Fruit fly (Drosophila melanogaster) whole organism, prepupa: ENCODE measurements around the gene sti.

Experiments
- Blimp-1 ChIP-seq: fragments of 200-800 bp; sonication (Bioruptor generic); optimal IDR thresholded peaks from 3 replicates; lab custom pipeline; 2017; ENCODE audit warnings: missing biosample characterization, missing genetic modification characterization, mild to moderate bottlenecking, moderate library complexity, missing genetic modification reagents
- CG10669 ChIP-seq: fragments of 200-800 bp; sonication (Bioruptor generic); optimal IDR thresholded peaks from 3 replicates; lab custom pipeline; 2018; ENCODE audit warnings: missing biosample characterization, mild to moderate bottlenecking, missing genetic modification characterization, moderate library complexity
- CG11294 ChIP-seq: fragments of 200-800 bp; sonication (Bioruptor generic); IDR thresholded peaks from 2 replicates; pipeline ENCODE4 v1.3.6; 2022; ENCODE audit warnings: missing biosample characterization, missing genetic modification characterization
- CG11762 ChIP-seq: fragments of 200-800 bp; sonication (Bioruptor generic); optimal IDR thresholded peaks from 3 replicates; lab custom pipeline; 2016; ENCODE audit warnings: missing biosample characterization, missing genetic modification characterization; ENCODE audit not compliant: insufficient read depth
- CG11902 ChIP-seq: fragments of 200-800 bp; sonication (Bioruptor generic); optimal IDR thresholded peaks from 3 replicates; lab custom pipeline; 2016; ENCODE audit warnings: missing biosample characterization, missing genetic modification characterization
- CG15336 ChIP-seq: fragments of 200-800 bp; sonication (Bioruptor generic); IDR thresholded peaks from 2 replicates; pipeline ENCODE4 v1.3.6; 2022; ENCODE audit warnings: missing biosample characterization, missing genetic modification characterization
- CG1621 ChIP-seq: fragments of 200-800 bp; sonication (Bioruptor generic); optimal IDR thresholded peaks from 3 replicates; lab custom pipeline; 2018; ENCODE audit warnings: missing biosample characterization, mild to moderate bottlenecking, missing genetic modification characterization
- CG32006 ChIP-seq: fragments of 200-800 bp; sonication (Bioruptor generic); optimal IDR thresholded peaks from 3 replicates; lab custom pipeline; 2017; ENCODE audit warnings: missing biosample characterization, mild to moderate bottlenecking, missing genetic modification characterization
- CG3919 ChIP-seq: fragments of 200-800 bp; sonication (Bioruptor generic); optimal IDR thresholded peaks from 3 replicates; lab custom pipeline; 2016; ENCODE audit warnings: missing biosample characterization, missing genetic modification characterization
- CG6276 ChIP-seq: fragments of 200-800 bp; sonication (Bioruptor generic); optimal IDR thresholded peaks from 2 replicates; lab custom pipeline; 2017; ENCODE audit warnings: missing biosample characterization, mild to moderate bottlenecking, missing genetic modification characterization
- CG6792 ChIP-seq: fragments of 200-800 bp; sonication (Bioruptor generic); optimal IDR thresholded peaks from 3 replicates; lab custom pipeline; 2016; ENCODE audit warnings: missing biosample characterization, missing genetic modification characterization
- CG6808 ChIP-seq: fragments of 200-800 bp; sonication (Bioruptor generic); optimal IDR thresholded peaks from 3 replicates; lab custom pipeline; 2017; ENCODE audit warnings: missing biosample characterization, missing genetic modification characterization, mild to moderate bottlenecking, moderate library complexity, missing genetic modification reagents
- CG6854 ChIP-seq: fragments of 200-800 bp; sonication (Bioruptor generic); optimal IDR thresholded peaks from 2 replicates; lab custom pipeline; 2017; ENCODE audit warnings: missing biosample characterization, mild to moderate bottlenecking, missing genetic modification characterization
- CG7368 ChIP-seq: fragments of 200-800 bp; sonication (Bioruptor generic); optimal IDR thresholded peaks from 3 replicates; lab custom pipeline; 2016; ENCODE audit warnings: missing biosample characterization, missing genetic modification characterization
- CG8119 ChIP-seq: fragments of 200-800 bp; sonication (Bioruptor generic); IDR thresholded peaks from 3 replicates; pipeline ENCODE4 v1.3.6; 2022; ENCODE audit warnings: missing biosample characterization, missing genetic modification characterization
- CG8319 ChIP-seq: fragments of 200-800 bp; sonication (Bioruptor generic); optimal IDR thresholded peaks from 3 replicates; lab custom pipeline; 2016; ENCODE audit warnings: missing biosample characterization, missing genetic modification characterization
- CG8632 ChIP-seq: fragments of 200-800 bp; sonication (Bioruptor generic); optimal IDR thresholded peaks from 3 replicates; lab custom pipeline; 2016; ENCODE audit warnings: missing biosample characterization, missing genetic modification characterization
- CG9139 ChIP-seq: fragments of 200-800 bp; sonication (Bioruptor generic); optimal IDR thresholded peaks from 3 replicates; lab custom pipeline; 2017; ENCODE audit warnings: missing biosample characterization, mild to moderate bottlenecking, missing genetic modification characterization
- Eip75B ChIP-seq: fragments of 200-800 bp; sonication (Bioruptor generic); optimal IDR thresholded peaks from 3 replicates; lab custom pipeline; 2016; ENCODE audit warnings: missing biosample characterization, missing genetic modification characterization
- Eip78C ChIP-seq: fragments of 200-800 bp; sonication (Bioruptor generic); peaks from one replicate; lab custom pipeline; 2016; ENCODE audit warnings: missing biosample characterization, missing genetic modification characterization
- Eip93F ChIP-seq: fragments of 200-800 bp; sonication (Bioruptor generic); optimal IDR thresholded peaks from 2 replicates; lab custom pipeline; 2016; ENCODE audit warnings: missing biosample characterization, mild to moderate bottlenecking, missing genetic modification characterization
- Ets96B ChIP-seq: fragments of 200-800 bp; optimal IDR thresholded peaks from 2 replicates; lab custom pipeline; 2019; ENCODE audit warnings: missing biosample characterization, mild to moderate bottlenecking, missing genetic modification characterization, moderate library complexity
- Gug ChIP-seq: fragments of 200-800 bp; sonication (Bioruptor generic); IDR thresholded peaks from 2 replicates; pipeline ENCODE4 v1.3.6; 2022; ENCODE audit warnings: missing biosample characterization, missing genetic modification characterization
- Hr39 ChIP-seq: fragments of 200-800 bp; sonication (Bioruptor generic); optimal IDR thresholded peaks from 2 replicates; lab custom pipeline; 2016; ENCODE audit warnings: missing biosample characterization, missing genetic modification characterization
- Hr4 ChIP-seq: fragments of 200-800 bp; sonication (Bioruptor generic); optimal IDR thresholded peaks from 3 replicates; lab custom pipeline; 2016; ENCODE audit warnings: missing biosample characterization, missing genetic modification characterization
- OdsH ChIP-seq: fragments of 200-800 bp; sonication (Bioruptor generic); optimal IDR thresholded peaks from 3 replicates; lab custom pipeline; 2016; ENCODE audit warnings: missing biosample characterization, missing genetic modification characterization
- Sox14 ChIP-seq: fragments of 200-800 bp; sonication (Bioruptor generic); optimal IDR thresholded peaks from 3 replicates; lab custom pipeline; 2016; ENCODE audit warnings: missing biosample characterization, missing genetic modification characterization
- acj6 ChIP-seq: fragments of 200-800 bp; sonication (Bioruptor generic); optimal IDR thresholded peaks from 3 replicates; lab custom pipeline; 2016; ENCODE audit warnings: missing biosample characterization, missing genetic modification characterization
- dac ChIP-seq: fragments of 200-800 bp; sonication (Bioruptor generic); optimal IDR thresholded peaks from 2 replicates; lab custom pipeline; 2017; ENCODE audit warnings: missing biosample characterization, mild to moderate bottlenecking, missing genetic modification characterization
- dsx ChIP-seq: fragments of 200-800 bp; optimal IDR thresholded peaks from 3 replicates; lab custom pipeline; 2019; ENCODE audit warnings: missing biosample characterization, mild to moderate bottlenecking, missing genetic modification characterization, moderate library complexity; ENCODE audit not compliant: poor library complexity, severe bottlenecking
- eg ChIP-seq: fragments of 200-800 bp; sonication (Bioruptor generic); IDR thresholded peaks from 3 replicates; pipeline ENCODE4 v1.3.6; 2022; ENCODE audit warnings: missing biosample characterization, missing genetic modification characterization
- fd85E ChIP-seq: fragments of 200-800 bp; sonication (Bioruptor generic); optimal IDR thresholded peaks from 3 replicates; lab custom pipeline; 2016; ENCODE audit warnings: missing biosample characterization, missing genetic modification characterization
- fkh ChIP-seq: fragments of 200-800 bp; sonication (Bioruptor generic); optimal IDR thresholded peaks from 3 replicates; lab custom pipeline; 2017; ENCODE audit warnings: missing biosample characterization, mild to moderate bottlenecking, missing genetic modification characterization, moderate library complexity
- salr ChIP-seq, 2 experiments: fragments of 200-800 bp; sonication (Bioruptor generic); optimal IDR thresholded peaks; 3 replicates each; lab custom pipeline; 2016 to 2018; ENCODE audit warnings: missing biosample characterization in 2 of 2, missing genetic modification characterization in 2 of 2, mild to moderate bottlenecking in 1 of 2
- ss ChIP-seq, 2 experiments: fragments of 200-800 bp; sonication (Bioruptor generic); optimal IDR thresholded peaks; 2 replicates in 1 of 2; 3 replicates in 1 of 2; lab custom pipeline; 2017 to 2018; ENCODE audit warnings: mild to moderate bottlenecking in 2 of 2, missing biosample characterization in 2 of 2, missing genetic modification characterization in 2 of 2, moderate library complexity in 1 of 2
- vri ChIP-seq: fragments of 200-800 bp; sonication (Bioruptor generic); optimal IDR thresholded peaks from 3 replicates; lab custom pipeline; 2016; ENCODE audit warnings: missing biosample characterization, mild to moderate bottlenecking, missing genetic modification characterization

Gene sti

dm6 chr3L:12501249-12501648 is 13.4 kb downstream of the sti start, which contains the start of the genes CG10638 and CG10681 (continued):
- TF ChIP-seq CG6808 (GFP tag; lab: Kevin White, UChicago) (peak; percentile 4), CG32006 (GFP tag; lab: Kevin White, UChicago) (no peak), dsx (GFP tag; lab: Kevin White, UChicago) (peak; percentile 13), CG3919 (GFP tag; lab: Kevin White, UChicago) (peak; percentile 38), CG6792 (GFP tag; lab: Kevin White, UChicago) (peak; percentile 1), CG8319 (no peak), Ets96B (tag; lab: Kevin White, UChicago) (peak; percentile 26), Sox14 (GFP tag; lab: Kevin White, UChicago) (peak; percentile 81)

DNA sequence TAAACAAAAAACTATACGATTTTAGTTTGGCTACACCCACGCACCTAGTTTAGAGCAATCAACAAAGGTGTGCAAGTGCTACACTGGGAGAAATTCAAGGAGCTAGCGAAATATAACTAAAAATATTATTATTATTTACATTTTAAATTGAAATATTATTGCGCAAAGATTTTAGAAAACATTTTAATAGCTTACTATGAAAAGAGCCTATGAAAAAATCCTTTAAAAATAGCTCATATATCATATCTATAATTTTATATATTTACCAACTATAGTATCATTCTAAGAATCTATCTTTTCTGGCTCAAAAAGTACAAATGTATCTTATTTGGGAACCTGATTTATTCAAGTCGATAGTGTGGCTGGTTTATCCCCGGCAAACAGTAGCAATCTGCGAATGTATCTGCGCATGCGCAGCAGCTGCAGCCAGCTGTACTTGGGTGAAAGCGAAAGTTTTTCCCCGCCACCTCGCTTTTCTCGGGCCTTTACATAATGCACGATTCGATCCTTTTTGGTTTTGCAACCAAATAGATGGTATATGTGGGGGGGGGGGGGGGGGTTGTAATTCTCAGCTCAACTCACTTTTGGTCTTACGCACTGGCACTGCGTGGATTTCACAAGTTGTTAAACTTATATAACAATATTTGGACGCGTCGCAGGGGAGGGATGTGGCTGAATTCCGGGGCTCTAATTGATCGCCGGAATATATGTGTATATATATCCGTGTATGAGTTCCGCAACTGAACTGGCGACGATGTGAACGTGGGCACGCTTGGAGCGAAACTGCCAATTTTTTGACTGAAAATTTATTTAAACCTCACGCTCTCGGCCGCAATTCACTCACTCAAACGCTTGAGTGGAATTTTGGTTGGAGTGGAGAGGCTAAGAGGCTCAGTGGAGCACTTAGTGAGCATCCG is 17.9 kb downstream of the sti start, which contains the start of gene CG10657:
CG10657 (minus strand) TSS at position 789 of the 917 bp plus-strand sequence.
- TF ChIP-seq vri (GFP tag; lab: Kevin White, UChicago) (peak; percentile 66), CG10669 (GFP tag; lab: Kevin White, UChicago) (no peak), fkh (no peak), acj6 (GFP tag; lab: Kevin White, UChicago) (no peak), dac (GFP tag; lab: Kevin White, UChicago) (no peak), CG8632 (GFP tag; lab: Kevin White, UChicago) (peak; percentile 4), CG11762 (GFP tag; lab: Kevin White, UChicago) (peak; percentile 3), Hr4 (GFP tag; lab: Kevin White, UChicago) (peak; percentile 22), CG8119 (GFP tag; lab: Robert Waterston, UW) (peak; percentile 77), fd85E (GFP tag; lab: Kevin White, UChicago) (no peak), CG9139 (no peak), CG1621 (tag; lab: Kevin White, UChicago) (peak; percentile 28), CG11294 (no peak), Gug (GFP tag; lab: Robert Waterston, UW) (no peak), Blimp-1 (GFP tag; lab: Kevin White, UChicago) (peak; percentile 97), eg (peak; percentile 69; the same call in 2 of the 3 replicates), dsx (GFP tag; lab: Kevin White, UChicago) (no peak), Eip75B (GFP tag; lab: Kevin White, UChicago) (no peak), CG6276 (peak; percentile 59), ss (GFP tag; optimal IDR thresholded peaks at IDR 0.05; lab: Kevin White, UChicago) (no peak), OdsH (GFP tag; lab: Kevin White, UChicago) (peak; percentile 30), Hr39 (no peak), CG32006 (GFP tag; lab: Kevin White, UChicago) (peak; percentile 70), Eip78C (GFP tag; lab: Kevin White, UChicago) (peak; percentile 43), CG7368 (GFP tag; lab: Kevin White, UChicago) (no peak), CG6854 (GFP tag; lab: Kevin White, UChicago) (no peak), CG11902 (GFP tag; lab: Kevin White, UChicago) (no peak), salr (GFP tag; optimal IDR thresholded peaks at IDR 0.05; lab: Kevin White, UChicago) (peak in 1 of 2 experiments; percentile 29), CG15336 (GFP tag; lab: Robert Waterston, UW) (peak; percentile 58; the same call in 1 of the 2 replicates), Eip93F (GFP tag; lab: Kevin White, UChicago) (no peak)
